Worm (Caenorhabditis elegans) whole organism, late embryonic: Measurements from ENCODE around the gene otpl-1.
A peak's percentile ranks its signal among the peaks of the same experiment; 100 is the strongest.

Source experiments
- C08G9.2 ChIP-seq: sonication (generic microtip); optimal IDR thresholded peaks from 2 replicates; lab custom pipeline; 2016; ENCODE audit warnings: mild to moderate bottlenecking, missing genetic modification characterization, moderate library complexity, missing compliant biosample characterization
- T23F11.4 ChIP-seq: fragments of 200-800 bp; sonication (Bioruptor generic); optimal IDR thresholded peaks from 2 replicates; lab custom pipeline; 2018; ENCODE audit warnings: mild to moderate bottlenecking, missing genetic modification characterization, missing compliant biosample characterization
- ceh-18 ChIP-seq: sonication (generic microtip); optimal IDR thresholded peaks from 2 replicates; lab custom pipeline; 2016; ENCODE audit warnings: missing genetic modification characterization, missing compliant biosample characterization
- ceh-2 ChIP-seq: sonication (generic microtip); optimal IDR thresholded peaks from 2 replicates; lab custom pipeline; 2016; ENCODE audit warnings: missing genotype, missing genetic modification characterization, missing compliant biosample characterization
- ceh-30 ChIP-seq: fragments of 150-350 bp; optimal IDR thresholded peaks from 2 replicates; lab custom pipeline; 2014; ENCODE audit warnings: missing biosample characterization, missing genetic modification characterization
- ceh-31 ChIP-seq: sonication (generic microtip); optimal IDR thresholded peaks from 2 replicates; lab custom pipeline; 2016; ENCODE audit warnings: missing genetic modification characterization, missing compliant biosample characterization
- ceh-34 ChIP-seq: sonication (generic microtip); optimal IDR thresholded peaks from 2 replicates; lab custom pipeline; 2016; ENCODE audit warnings: mild to moderate bottlenecking, missing genetic modification characterization, missing compliant biosample characterization
- ceh-45 ChIP-seq: fragments of 200-800 bp; sonication (Bioruptor generic); IDR thresholded peaks from 2 replicates; pipeline ENCODE4 v1.3.6; 2022; ENCODE audit warnings: missing genetic modification reagents, missing genetic modification characterization, missing compliant biosample characterization
- ceh-48 ChIP-seq: sonication (generic microtip); optimal IDR thresholded peaks from 2 replicates; lab custom pipeline; 2016; ENCODE audit warnings: missing genetic modification characterization, inconsistent platforms, missing compliant biosample characterization
- che-1 ChIP-seq: sonication (generic microtip); optimal IDR thresholded peaks from 2 replicates; lab custom pipeline; 2016; ENCODE audit warnings: mild to moderate bottlenecking, missing genetic modification characterization, missing compliant biosample characterization
- dve-1 ChIP-seq: sonication (generic microtip); optimal IDR thresholded peaks from 2 replicates; lab custom pipeline; 2017; ENCODE audit warnings: antibody characterized with exemption, mild to moderate bottlenecking, missing genetic modification characterization, missing compliant biosample characterization
- ets-4 ChIP-seq: sonication (generic microtip); optimal IDR thresholded peaks from 2 replicates; lab custom pipeline; 2016; ENCODE audit warnings: missing genetic modification characterization, missing compliant biosample characterization
- eyg-1 ChIP-seq: sonication (generic microtip); optimal IDR thresholded peaks from 2 replicates; lab custom pipeline; 2016; ENCODE audit warnings: missing genotype, missing genetic modification characterization, missing compliant biosample characterization
- fax-1 ChIP-seq: sonication (generic microtip); optimal IDR thresholded peaks from 2 replicates; lab custom pipeline; 2016; ENCODE audit warnings: missing genotype, missing genetic modification characterization, missing compliant biosample characterization
- fkh-10 ChIP-seq: fragments of 150-350 bp; optimal IDR thresholded peaks from 2 replicates; lab custom pipeline; 2014; ENCODE audit warnings: missing biosample characterization, missing genetic modification reagents, missing genetic modification characterization
- hlh-13 ChIP-seq: fragments of 200-800 bp; sonication (Bioruptor generic); optimal IDR thresholded peaks from 2 replicates; lab custom pipeline; 2018; ENCODE audit warnings: mild to moderate bottlenecking, missing genetic modification characterization, missing compliant biosample characterization
- hlh-30 ChIP-seq: sonication (generic microtip); optimal IDR thresholded peaks from 2 replicates; lab custom pipeline; 2017; ENCODE audit warnings: antibody characterized with exemption, missing genetic modification characterization, missing compliant biosample characterization; ENCODE audit not compliant: insufficient read depth
- hlh-6 ChIP-seq: sonication (generic microtip); optimal IDR thresholded peaks from 2 replicates; lab custom pipeline; 2016; ENCODE audit warnings: missing genotype, missing genetic modification characterization, missing compliant biosample characterization
- hlh-8 ChIP-seq: sonication (generic microtip); optimal IDR thresholded peaks from 2 replicates; lab custom pipeline; 2016; ENCODE audit warnings: missing genotype, missing genetic modification characterization, missing compliant biosample characterization
- madf-2 ChIP-seq: sonication (generic microtip); optimal IDR thresholded peaks from 2 replicates; lab custom pipeline; 2017; ENCODE audit warnings: missing genetic modification characterization, missing compliant biosample characterization
- mec-3 ChIP-seq: sonication (generic microtip); optimal IDR thresholded peaks from 2 replicates; lab custom pipeline; 2016; ENCODE audit warnings: borderline replicate concordance, missing genetic modification characterization, missing compliant biosample characterization
- nfya-1 ChIP-seq: sonication (generic microtip); optimal IDR thresholded peaks from 2 replicates; lab custom pipeline; 2017; ENCODE audit warnings: missing genetic modification characterization, mild to moderate bottlenecking, missing compliant biosample characterization, antibody characterized with exemption, moderate library complexity
- nhr-11 ChIP-seq: fragments of 150-350 bp; optimal IDR thresholded peaks from 2 replicates; lab custom pipeline; 2014; ENCODE audit warnings: missing biosample characterization, missing genetic modification characterization
- nhr-232 ChIP-seq: sonication (generic microtip); optimal IDR thresholded peaks from 2 replicates; lab custom pipeline; 2016; ENCODE audit warnings: missing genetic modification characterization, missing compliant biosample characterization
- pax-1 ChIP-seq: fragments of 150-350 bp; optimal IDR thresholded peaks from 2 replicates; lab custom pipeline; 2014; ENCODE audit warnings: missing biosample characterization, missing genetic modification characterization
- pha-4 ChIP-seq: fragments of 150-350 bp; optimal IDR thresholded peaks from 2 replicates; lab custom pipeline; 2018; ENCODE audit warnings: missing biosample characterization, missing genetic modification reagents, missing genetic modification characterization
- pqm-1 ChIP-seq: sonication (generic microtip); optimal IDR thresholded peaks from 2 replicates; lab custom pipeline; 2016; ENCODE audit warnings: missing genetic modification characterization, missing compliant biosample characterization
- pros-1 ChIP-seq: fragments of 150-350 bp; optimal IDR thresholded peaks from 2 replicates; lab custom pipeline; 2014; ENCODE audit warnings: missing biosample characterization, missing genetic modification reagents, missing genetic modification characterization
- ref-2 ChIP-seq: sonication (generic microtip); optimal IDR thresholded peaks from 2 replicates; lab custom pipeline; 2016; ENCODE audit warnings: missing genetic modification characterization, missing compliant biosample characterization
- sox-2 ChIP-seq: fragments of 200-800 bp; sonication (Bioruptor generic); IDR thresholded peaks from 2 replicates; pipeline ENCODE4 v1.3.6; 2022; ENCODE audit warnings: missing genetic modification reagents, missing genetic modification characterization, missing compliant biosample characterization
- tbx-2 ChIP-seq: sonication (generic microtip); optimal IDR thresholded peaks from 2 replicates; lab custom pipeline; 2016; ENCODE audit warnings: missing genetic modification characterization, missing compliant biosample characterization
- tbx-7 ChIP-seq: sonication (generic microtip); optimal IDR thresholded peaks from 2 replicates; lab custom pipeline; 2016; ENCODE audit warnings: missing genotype, missing genetic modification characterization, missing compliant biosample characterization
- unc-42 ChIP-seq: sonication (generic microtip); optimal IDR thresholded peaks from 2 replicates; lab custom pipeline; 2016; ENCODE audit warnings: missing genotype, missing genetic modification characterization, missing compliant biosample characterization
- unc-86 ChIP-seq: sonication (generic microtip); optimal IDR thresholded peaks from 2 replicates; lab custom pipeline; 2016; ENCODE audit warnings: missing genetic modification characterization, missing compliant biosample characterization

otpl-1 gene

ce11 chrIV:3598452-3598851 lies 29.7 kb downstream of the otpl-1 start, which contains the start of gene Y37E11B.5:
Y37E11B.5 (minus strand) TSS chrIV:3598552.
- no peak for TF ChIP-seq dve-1 (tag; lab: Kevin White, UChicago)
- TF ChIP-seq pax-1 (tag; lab: Kevin White, UChicago) = no peak
- no peak for TF ChIP-seq fkh-10
- no peak for TF ChIP-seq eyg-1 (tag; lab: Kevin White, UChicago)
- TF ChIP-seq fax-1 (tag; lab: Kevin White, UChicago) = no peak
- no peak for TF ChIP-seq tbx-2 (tag; lab: Kevin White, UChicago)
- TF ChIP-seq hlh-8 (tag; lab: Kevin White, UChicago) = no peak
- TF ChIP-seq madf-2 (tag; lab: Kevin White, UChicago) = no peak
- TF ChIP-seq mec-3 = no peak
- no peak for TF ChIP-seq ceh-34 (tag; lab: Kevin White, UChicago)
- no peak for TF ChIP-seq pqm-1 (tag; lab: Kevin White, UChicago)
- no peak for TF ChIP-seq T23F11.4 (GFP tag; lab: Kevin White, UChicago)
- TF ChIP-seq sox-2 (GFP tag; lab: Robert Waterston, UW) = no peak
- no peak for TF ChIP-seq hlh-13 (GFP tag; lab: Kevin White, UChicago)
- no peak for TF ChIP-seq nhr-232 (tag; lab: Kevin White, UChicago)
- no peak for TF ChIP-seq ceh-30 (tag; lab: Kevin White, UChicago)
- TF ChIP-seq hlh-30 (tag; lab: Kevin White, UChicago) = no peak
- TF ChIP-seq ceh-31 (tag; lab: Kevin White, UChicago) = no peak
- no peak for TF ChIP-seq che-1
- TF ChIP-seq ceh-2 (tag; lab: Kevin White, UChicago) = no peak

- TF ChIP-seq unc-42 (tag; lab: Kevin White, UChicago) (peak; percentile 43), hlh-13 (GFP tag; lab: Kevin White, UChicago) (no peak)
Measured at ce11 chrIV:3599126-3599525, 30.3 kb downstream of the otpl-1 start, which contains the start of gene Y37E11B.6. Y37E11B.6 (minus strand) TSS chrIV:3599306.

- TF ChIP-seq ceh-18 (tag; lab: Kevin White, UChicago) (no peak), nhr-11 (tag; lab: Kevin White, UChicago) (no peak), nfya-1 (tag; lab: Kevin White, UChicago) (no peak), pha-4 (tag; lab: Kevin White, UChicago) (no peak), pros-1 (tag; lab: Kevin White, UChicago) (no peak), tbx-7 (tag; lab: Kevin White, UChicago) (no peak), unc-86 (tag; lab: Kevin White, UChicago) (no peak), ets-4 (no peak), tbx-2 (tag; lab: Kevin White, UChicago) (no peak), C08G9.2 (tag; lab: Kevin White, UChicago) (no peak)
- TF ChIP-seq, all 69 proteins: peak for 0
Measured at ce11 chrIV:3599958-3600357, 31.2 kb downstream of the otpl-1 start, which contains the start of gene Y37E11B.7. Y37E11B.7 (minus strand) TSS chrIV:3600164.

DNA sequence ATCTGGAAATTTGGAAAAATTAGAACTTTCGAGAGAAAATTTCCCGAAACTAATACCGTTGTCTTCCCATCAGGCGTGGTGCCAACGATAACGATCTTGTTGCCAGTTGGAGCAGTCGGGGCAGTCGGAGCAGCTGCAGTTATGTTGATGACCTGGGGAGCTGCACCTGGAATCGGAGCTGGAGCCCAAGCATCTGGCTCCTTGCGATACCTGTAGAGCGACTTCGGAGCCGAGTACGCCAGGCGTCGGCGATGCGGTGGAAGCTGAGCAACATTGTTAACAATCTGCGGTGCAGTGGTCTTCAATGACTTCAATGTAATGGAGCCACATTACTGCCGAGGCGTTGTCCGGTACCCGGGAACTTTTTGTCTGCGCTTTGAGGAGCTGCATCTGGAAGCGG lies 33.1 kb downstream of the otpl-1 start:
- TF ChIP-seq ref-2 (tag; lab: Kevin White, UChicago) (no peak), ceh-45 (GFP tag; lab: Robert Waterston, UW) (no peak), ceh-48 (no peak)
- TF ChIP-seq, all 69 proteins: peak for 0

ce11 chrIV:3604104-3604503 lies 35.3 kb downstream of the otpl-1 start:
- TF ChIP-seq tbx-7 (tag; lab: Kevin White, UChicago) (no peak), sox-2 (GFP tag; lab: Robert Waterston, UW) (no peak), hlh-6 (tag; lab: Kevin White, UChicago) (peak; percentile 13)
